Worm (Caenorhabditis elegans) whole organism, midembryonic: ENCODE data around the gene F41D9.2.

Experiments used
- klf-2 ChIP-seq: fragments of 200-800 bp; sonication (Bioruptor generic); conservative IDR thresholded peaks from 2 replicates; pipeline ENCODE4 v1.3.6; 2022; ENCODE audit warnings: missing genetic modification reagents, missing genetic modification characterization, missing compliant biosample characterization
- ztf-23 ChIP-seq: fragments of 200-800 bp; sonication (Bioruptor generic); IDR thresholded peaks from 2 replicates; pipeline ENCODE4 v1.3.6; 2022; ENCODE audit warnings: missing genetic modification reagents, missing genetic modification characterization, missing compliant biosample characterization
- ztf-29 ChIP-seq: fragments of 200-800 bp; sonication (Bioruptor generic); IDR thresholded peaks from 2 replicates; pipeline ENCODE4 v1.3.6; 2022; ENCODE audit warnings: missing genetic modification reagents, missing genetic modification characterization, missing compliant biosample characterization

- TF ChIP-seq ztf-29 (GFP tag; lab: Robert Waterston, UW) (no peak), ztf-23 (GFP tag; lab: Robert Waterston, UW) (no peak), klf-2 (GFP tag; lab: Robert Waterston, UW) (no peak)
Observed at ce11 chrX:8429503-8429902, 44.8 kb upstream of the F41D9.2 start.
